Fruit fly (Drosophila melanogaster) whole organism, embryonic: Measurements from ENCODE around the gene par-6.

Source experiments
- Atf-2 ChIP-seq: fragments of 200-800 bp; sonication (Bioruptor generic); optimal IDR thresholded peaks from 2 replicates; lab custom pipeline; 2016; ENCODE audit warnings: missing biosample characterization, missing genetic modification characterization
- Atf6 ChIP-seq: fragments of 200-800 bp; sonication (Bioruptor generic); IDR thresholded peaks from 2 replicates; pipeline ENCODE4 v1.3.6; 2022; ENCODE audit warnings: missing biosample characterization, missing genetic modification characterization
- Bdp1 ChIP-seq: fragments of 200-800 bp; sonication (Bioruptor generic); optimal IDR thresholded peaks from 3 replicates; lab custom pipeline; 2016; ENCODE audit warnings: missing biosample characterization, missing genetic modification characterization
- Bgb ChIP-seq: fragments of 200-800 bp; sonication (Bioruptor generic); IDR thresholded peaks from 2 replicates; pipeline ENCODE4 v1.3.6; 2022; ENCODE audit warnings: missing biosample characterization, missing genetic modification characterization; ENCODE audit not compliant: partially characterized antibody
- Blimp-1 ChIP-seq: fragments of 200-800 bp; sonication (Bioruptor generic); optimal IDR thresholded peaks from 3 replicates; lab custom pipeline; 2018; ENCODE audit warnings: missing biosample characterization, missing genetic modification characterization, mild to moderate bottlenecking, moderate library complexity, missing genetic modification reagents
- Bteb2 ChIP-seq: fragments of 200-800 bp; sonication (Bioruptor generic); optimal IDR thresholded peaks from 2 replicates; lab custom pipeline; 2016; ENCODE audit warnings: missing biosample characterization, missing genetic modification characterization
- CG11560 ChIP-seq: fragments of 200-800 bp; sonication (Bioruptor generic); IDR thresholded peaks from 3 replicates; pipeline ENCODE4 v1.3.6; 2022; ENCODE audit warnings: missing biosample characterization, missing genetic modification characterization
- CG1529 ChIP-seq: fragments of 200-800 bp; sonication (Bioruptor generic); optimal IDR thresholded peaks from 3 replicates; lab custom pipeline; 2018; ENCODE audit warnings: missing biosample characterization, missing genetic modification characterization
- CG16863 ChIP-seq: fragments of 200-800 bp; sonication (Bioruptor generic); optimal IDR thresholded peaks from 3 replicates; lab custom pipeline; 2016; ENCODE audit warnings: missing biosample characterization, missing genetic modification characterization
- CG17829 ChIP-seq: fragments of 200-800 bp; optimal IDR thresholded peaks from 2 replicates; lab custom pipeline; 2019; ENCODE audit warnings: missing biosample characterization, mild to moderate bottlenecking, missing genetic modification characterization, moderate library complexity
- CG1832 ChIP-seq: fragments of 200-800 bp; sonication (Bioruptor generic); optimal IDR thresholded peaks from 2 replicates; lab custom pipeline; 2017; ENCODE audit warnings: missing biosample characterization, mild to moderate bottlenecking, missing genetic modification characterization, inconsistent platforms
- CG31441 ChIP-seq: fragments of 200-800 bp; sonication (Bioruptor generic); IDR thresholded peaks from 2 replicates; pipeline ENCODE4 v1.3.6; 2022; ENCODE audit warnings: missing biosample characterization, missing genetic modification characterization
- CG3995 ChIP-seq: fragments of 200-800 bp; sonication (Bioruptor generic); optimal IDR thresholded peaks from 3 replicates; lab custom pipeline; 2016; ENCODE audit warnings: missing biosample characterization, missing genetic modification characterization
- CG5245 ChIP-seq: fragments of 200-800 bp; sonication (Bioruptor generic); optimal IDR thresholded peaks from 3 replicates; lab custom pipeline; 2016; ENCODE audit warnings: missing biosample characterization, missing genetic modification characterization
- CG6254 ChIP-seq: fragments of 200-800 bp; sonication (Bioruptor generic); optimal IDR thresholded peaks from 3 replicates; lab custom pipeline; 2017; ENCODE audit warnings: mild to moderate bottlenecking, missing biosample characterization, missing genetic modification reagents, missing genetic modification characterization
- CG6654 ChIP-seq: fragments of 200-800 bp; sonication (Bioruptor generic); optimal IDR thresholded peaks from 2 replicates; lab custom pipeline; 2017; ENCODE audit warnings: missing biosample characterization, mild to moderate bottlenecking, missing genetic modification characterization
- CG6791 ChIP-seq: fragments of 200-800 bp; sonication (Bioruptor generic); IDR thresholded peaks from 3 replicates; pipeline ENCODE4 v1.3.6; 2022; ENCODE audit warnings: missing biosample characterization, missing genetic modification characterization; ENCODE audit not compliant: partially characterized antibody
- CG6813 ChIP-seq: fragments of 200-800 bp; sonication (Bioruptor generic); optimal IDR thresholded peaks from 2 replicates; lab custom pipeline; 2017; ENCODE audit warnings: missing biosample characterization, missing genetic modification characterization, mild to moderate bottlenecking, moderate library complexity, missing genetic modification reagents
- CG7556 ChIP-seq: fragments of 200-800 bp; sonication (Bioruptor generic); optimal IDR thresholded peaks from 2 replicates; lab custom pipeline; 2017; ENCODE audit warnings: missing biosample characterization, mild to moderate bottlenecking, missing genetic modification characterization
- CG8281 ChIP-seq: fragments of 200-800 bp; sonication (Bioruptor generic); optimal IDR thresholded peaks from 2 replicates; lab custom pipeline; 2018; ENCODE audit warnings: missing biosample characterization, mild to moderate bottlenecking, missing genetic modification characterization, moderate library complexity
- CG9437 ChIP-seq: fragments of 200-800 bp; sonication (Bioruptor generic); optimal IDR thresholded peaks from 2 replicates; lab custom pipeline; 2018; ENCODE audit warnings: missing biosample characterization, mild to moderate bottlenecking, missing genetic modification characterization
- D19B ChIP-seq: fragments of 200-800 bp; sonication (Bioruptor generic); optimal IDR thresholded peaks from 2 replicates; lab custom pipeline; 2017; ENCODE audit warnings: missing biosample characterization, mild to moderate bottlenecking, missing genetic modification characterization
- Dfd ChIP-seq, 2 experiments: fragments of >200 bp; optimal IDR thresholded peaks; 2 replicates each; lab custom pipeline; 2017; ENCODE audit warnings: missing biosample characterization in 2 of 2, missing genetic modification characterization in 2 of 2
- Dll ChIP-seq: fragments of 200-800 bp; sonication (Bioruptor generic); IDR thresholded peaks from 4 replicates; pipeline ENCODE4 v1.3.6; 2022; ENCODE audit warnings: missing biosample characterization, missing genetic modification characterization; ENCODE audit not compliant: partially characterized antibody
- Mad ChIP-seq: fragments of 200-800 bp; sonication (Bioruptor generic); optimal IDR thresholded peaks from 2 replicates; lab custom pipeline; 2016; ENCODE audit warnings: missing biosample characterization, missing genetic modification characterization
- Mes4 ChIP-seq: fragments of 200-800 bp; sonication (Bioruptor generic); optimal IDR thresholded peaks from 2 replicates; lab custom pipeline; 2016; ENCODE audit warnings: missing biosample characterization, missing genetic modification characterization
- Mrtf ChIP-seq: fragments of 200-800 bp; sonication (Bioruptor generic); IDR thresholded peaks from 3 replicates; pipeline ENCODE4 v1.3.6; 2022; ENCODE audit warnings: missing biosample characterization, missing genetic modification characterization
- NfI ChIP-seq: fragments of 200-800 bp; sonication (Bioruptor generic); optimal IDR thresholded peaks from 3 replicates; lab custom pipeline; 2018; ENCODE audit warnings: missing biosample characterization, mild to moderate bottlenecking, missing genetic modification characterization, moderate library complexity
- Optix ChIP-seq: fragments of 200-800 bp; sonication (Bioruptor generic); IDR thresholded peaks from 3 replicates; pipeline ENCODE4 v1.3.6; 2022; ENCODE audit warnings: missing biosample characterization, missing genetic modification characterization
- Rfx ChIP-seq: fragments of 200-800 bp; sonication (Bioruptor generic); IDR thresholded peaks from 2 replicates; pipeline ENCODE4 v1.3.6; 2022; ENCODE audit warnings: missing biosample characterization, missing genetic modification characterization
- Scr ChIP-seq: fragments of 200-800 bp; sonication (Bioruptor generic); IDR thresholded peaks from 2 replicates; pipeline ENCODE4 v1.3.6; 2022; ENCODE audit warnings: missing biosample characterization, missing genetic modification characterization; ENCODE audit not compliant: partially characterized antibody
- ab ChIP-seq: fragments of 200-800 bp; sonication (Bioruptor generic); optimal IDR thresholded peaks from 2 replicates; lab custom pipeline; 2016; ENCODE audit warnings: missing biosample characterization, missing genetic modification characterization
- abd-A ChIP-seq: fragments of 200-800 bp; sonication (Bioruptor generic); optimal IDR thresholded peaks from 3 replicates; lab custom pipeline; 2019; ENCODE audit warnings: missing biosample characterization, mild to moderate bottlenecking, missing genetic modification characterization, moderate library complexity
- bab2 ChIP-seq: fragments of 200-800 bp; sonication (Bioruptor generic); optimal IDR thresholded peaks from 2 replicates; lab custom pipeline; 2016; ENCODE audit warnings: missing biosample characterization, missing genetic modification characterization
- bbx ChIP-seq: fragments of 200-800 bp; sonication (Bioruptor generic); IDR thresholded peaks from 2 replicates; pipeline ENCODE4 v1.3.6; 2022; ENCODE audit warnings: missing biosample characterization, missing genetic modification characterization; ENCODE audit not compliant: partially characterized antibody
- cg ChIP-seq: fragments of 200-800 bp; sonication (Bioruptor generic); optimal IDR thresholded peaks from 3 replicates; lab custom pipeline; 2019; ENCODE audit warnings: missing biosample characterization, mild to moderate bottlenecking, missing genetic modification characterization, moderate library complexity
- chn ChIP-seq: fragments of 200-800 bp; sonication (Bioruptor generic); optimal IDR thresholded peaks from 2 replicates; lab custom pipeline; 2016; ENCODE audit warnings: missing biosample characterization, missing genetic modification characterization
- dpn ChIP-seq, 2 experiments: fragments of 200-800 bp; sonication (Bioruptor generic); optimal IDR thresholded peaks; 3 replicates each; lab custom pipeline; 2016; ENCODE audit warnings: missing biosample characterization in 2 of 2, missing genetic modification characterization in 2 of 2
- emc ChIP-seq: fragments of 200-800 bp; sonication (Bioruptor generic); optimal IDR thresholded peaks from 2 replicates; lab custom pipeline; 2016; ENCODE audit warnings: missing biosample characterization, missing genetic modification characterization
- en ChIP-seq: fragments of 200-800 bp; sonication (Bioruptor generic); optimal IDR thresholded peaks from 2 replicates; lab custom pipeline; 2016; ENCODE audit warnings: missing biosample characterization, missing genetic modification characterization
- fd64A ChIP-seq: fragments of 200-800 bp; sonication (Bioruptor generic); optimal IDR thresholded peaks from 3 replicates; lab custom pipeline; 2018; ENCODE audit warnings: missing biosample characterization, mild to moderate bottlenecking, missing genetic modification characterization
- gcm2 ChIP-seq: fragments of 200-800 bp; sonication (Bioruptor generic); optimal IDR thresholded peaks from 2 replicates; lab custom pipeline; 2016; ENCODE audit warnings: missing biosample characterization, missing genetic modification characterization
- h ChIP-seq: fragments of >200 bp; optimal IDR thresholded peaks from 2 replicates; lab custom pipeline; 2017
- ham ChIP-seq: fragments of 200-800 bp; sonication (Bioruptor generic); IDR thresholded peaks from 2 replicates; pipeline ENCODE4 v1.3.6; 2022; ENCODE audit warnings: missing biosample characterization, missing genetic modification characterization
- nom ChIP-seq: fragments of 200-800 bp; sonication (Bioruptor generic); optimal IDR thresholded peaks from 2 replicates; lab custom pipeline; 2017; ENCODE audit warnings: missing biosample characterization, missing genetic modification characterization, mild to moderate bottlenecking, moderate library complexity, missing genetic modification reagents
- psq ChIP-seq: fragments of 200-800 bp; sonication (Bioruptor generic); optimal IDR thresholded peaks from 2 replicates; lab custom pipeline; 2017; ENCODE audit warnings: missing biosample characterization, missing genetic modification characterization
- pum ChIP-seq: fragments of 200-800 bp; sonication (Bioruptor generic); optimal IDR thresholded peaks from 2 replicates; lab custom pipeline; 2016; ENCODE audit warnings: missing biosample characterization, missing genetic modification characterization
- sisA ChIP-seq: fragments of 200-800 bp; sonication (Bioruptor generic); IDR thresholded peaks from 2 replicates; pipeline ENCODE4 v1.3.6; 2022; ENCODE audit warnings: missing biosample characterization, missing genetic modification characterization
- slbo ChIP-seq: fragments of 200-800 bp; sonication (Bioruptor generic); IDR thresholded peaks from 2 replicates; pipeline ENCODE4 v1.3.6; 2022; ENCODE audit warnings: missing biosample characterization, missing genetic modification characterization
- sug ChIP-seq: fragments of 200-800 bp; optimal IDR thresholded peaks from 2 replicates; lab custom pipeline; 2019; ENCODE audit warnings: missing biosample characterization, mild to moderate bottlenecking, missing genetic modification characterization, moderate library complexity
- trh ChIP-seq: fragments of 200-800 bp; sonication (Bioruptor generic); optimal IDR thresholded peaks from 2 replicates; lab custom pipeline; 2016; ENCODE audit warnings: missing biosample characterization, missing genetic modification characterization
- z ChIP-seq: fragments of 200-800 bp; sonication (Bioruptor generic); IDR thresholded peaks from 3 replicates; pipeline ENCODE4 v1.3.6; 2022; ENCODE audit warnings: missing biosample characterization, missing genetic modification characterization

The par-6 gene

DNA sequence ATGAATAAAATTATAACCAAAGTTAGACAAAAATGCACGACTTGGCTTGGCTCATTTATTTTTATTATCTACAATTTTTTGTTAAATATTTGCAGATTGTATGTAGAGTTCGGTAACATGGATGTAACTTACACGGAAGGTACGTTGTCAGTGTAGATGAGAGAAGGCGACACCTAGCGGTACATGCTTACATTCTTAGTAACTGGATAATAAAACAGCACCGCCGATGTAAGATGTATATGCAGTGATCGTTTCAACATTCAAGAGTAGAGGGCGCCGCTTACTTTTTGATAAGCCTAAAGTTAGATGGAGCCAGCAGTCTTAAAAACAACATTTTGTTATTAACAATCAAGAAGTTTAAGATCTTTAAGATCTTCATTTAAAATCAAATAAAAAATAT, 48.5 kb downstream of the par-6 start (continued):
- TF ChIP-seq CG31441 (GFP tag; lab: Robert Waterston, UW) (0 out of 2 replicates have a peak, but pooled peaks have one; percentile 21), h (no peak), Atf6 (no peak), Bgb (GFP tag; lab: Robert Waterston, UW) (peak; percentile 79), sisA (GFP tag; lab: Robert Waterston, UW) (peak; percentile 66), CG6791 (GFP tag; lab: Robert Waterston, UW) (no peak; the same call in 2 of the 3 replicates), fd64A (GFP tag; lab: Kevin White, UChicago) (no peak), dpn (GFP tag; optimal IDR thresholded peaks at IDR 0.05; lab: Kevin White, UChicago) (peak; percentile 59 to 64), psq (GFP tag; lab: Kevin White, UChicago) (no peak), Rfx (peak; percentile 79), CG7556 (GFP tag; lab: Kevin White, UChicago) (no peak), bbx (GFP tag; lab: Robert Waterston, UW) (peak; percentile 60), ham (GFP tag; lab: Robert Waterston, UW) (no peak), CG17829 (tag; lab: Kevin White, UChicago) (peak; percentile 72), NfI (GFP tag; lab: Kevin White, UChicago) (peak; percentile 27), z (GFP tag; lab: Robert Waterston, UW) (no peak), Scr (GFP tag; lab: Robert Waterston, UW) (no peak), CG3995 (peak; percentile 18), CG1832 (GFP tag; lab: Kevin White, UChicago) (no peak), gcm2 (GFP tag; lab: Kevin White, UChicago) (no peak), cg (no peak), CG1529 (GFP tag; lab: Kevin White, UChicago) (no peak), nom (GFP tag; lab: Kevin White, UChicago) (no peak), Bteb2 (GFP tag; lab: Kevin White, UChicago) (no peak), Mad (GFP tag; lab: Kevin White, UChicago) (no peak), CG16863 (GFP tag; lab: Kevin White, UChicago) (peak; percentile 41), Optix (GFP tag; lab: Robert Waterston, UW) (0 out of 3 replicates have a peak, but pooled peaks have one; percentile 10), en (GFP tag; lab: Kevin White, UChicago) (no peak), Mes4 (GFP tag; lab: Kevin White, UChicago) (no peak), Atf-2 (GFP tag; lab: Kevin White, UChicago) (peak; percentile 21), trh (GFP tag; lab: Kevin White, UChicago) (no peak), Dfd (GFP tag; optimal IDR thresholded peaks at IDR 0.05; lab: Kevin White, UChicago) (no peak), CG6813 (GFP tag; lab: Kevin White, UChicago) (no peak), Mrtf (peak; percentile 33; the same call in 1 of the 3 replicates), CG6254 (GFP tag; lab: Kevin White, UChicago) (no peak), CG5245 (peak; percentile 41), CG6654 (GFP tag; lab: Kevin White, UChicago) (no peak), emc (GFP tag; lab: Kevin White, UChicago) (no peak), abd-A (no peak), bab2 (GFP tag; lab: Kevin White, UChicago) (peak; percentile 50), Blimp-1 (GFP tag; lab: Kevin White, UChicago) (peak; percentile 3), sug (tag; lab: Kevin White, UChicago) (peak; percentile 42), CG8281 (tag; lab: Kevin White, UChicago) (no peak), CG11560 (no peak), CG9437 (GFP tag; lab: Kevin White, UChicago) (no peak), D19B (GFP tag; lab: Kevin White, UChicago) (no peak), ab (GFP tag; lab: Kevin White, UChicago) (no peak), chn (GFP tag; lab: Kevin White, UChicago) (peak; percentile 40), slbo (GFP tag; lab: Robert Waterston, UW) (peak; percentile 83), pum (peak; percentile 58), Bdp1 (GFP tag; lab: Kevin White, UChicago) (no peak), Dll (no peak)
